Fruit fly (Drosophila melanogaster) whole organism, embryonic: ENCODE measurements around the gene Mlc-c.

Experiments
- CG10267 ChIP-seq: fragments of 200-800 bp; sonication (Bioruptor generic); optimal IDR thresholded peaks from 2 replicates; lab custom pipeline; 2018; ENCODE audit warnings: missing biosample characterization, mild to moderate bottlenecking, missing genetic modification characterization, moderate library complexity
- CG11456 ChIP-seq: fragments of 200-800 bp; sonication (Bioruptor generic); IDR thresholded peaks from 3 replicates; pipeline ENCODE4 v1.3.6; 2022; ENCODE audit warnings: missing biosample characterization, missing genetic modification characterization
- CG14441 ChIP-seq: fragments of 200-800 bp; sonication (Bioruptor generic); IDR thresholded peaks from 2 replicates; pipeline ENCODE4 v1.3.6; 2022; ENCODE audit warnings: missing biosample characterization, missing genetic modification characterization
- CG1603 ChIP-seq: fragments of 200-800 bp; sonication (Bioruptor generic); optimal IDR thresholded peaks from 2 replicates; lab custom pipeline; 2019; ENCODE audit warnings: missing biosample characterization, mild to moderate bottlenecking, missing genetic modification characterization, moderate library complexity
- CG17361 ChIP-seq: fragments of 200-800 bp; sonication (Bioruptor generic); IDR thresholded peaks from 3 replicates; pipeline ENCODE4 v1.3.6; 2022; ENCODE audit warnings: missing biosample characterization, missing genetic modification characterization
- CG2116 ChIP-seq: fragments of 200-800 bp; sonication (Bioruptor generic); optimal IDR thresholded peaks from 3 replicates; lab custom pipeline; 2018; ENCODE audit warnings: missing biosample characterization, mild to moderate bottlenecking, missing genetic modification characterization
- CG30403 ChIP-seq: fragments of 200-800 bp; sonication (Bioruptor generic); optimal IDR thresholded peaks from 3 replicates; lab custom pipeline; 2016; ENCODE audit warnings: missing biosample characterization, missing genetic modification characterization
- CG9817 ChIP-seq: fragments of 200-800 bp; sonication (Bioruptor generic); optimal IDR thresholded peaks from 2 replicates; lab custom pipeline; 2018; ENCODE audit warnings: missing biosample characterization, mild to moderate bottlenecking, missing genetic modification characterization, moderate library complexity
- CG9876 ChIP-seq: fragments of 200-800 bp; sonication (Bioruptor generic); optimal IDR thresholded peaks from 2 replicates; lab custom pipeline; 2016; ENCODE audit warnings: missing biosample characterization, missing genetic modification characterization
- CG9932 ChIP-seq: fragments of 200-800 bp; sonication (Bioruptor generic); IDR thresholded peaks from 2 replicates; pipeline ENCODE4 v1.3.6; 2022; ENCODE audit warnings: missing biosample characterization, missing genetic modification characterization
- CHES-1-like ChIP-seq: fragments of 200-800 bp; sonication (Bioruptor generic); optimal IDR thresholded peaks from 2 replicates; lab custom pipeline; 2016; ENCODE audit warnings: missing biosample characterization, missing genetic modification characterization
- Dip2 ChIP-seq: fragments of 200-800 bp; sonication (Bioruptor generic); IDR thresholded peaks from 2 replicates; pipeline ENCODE4 v1.3.6; 2022; ENCODE audit warnings: missing biosample characterization, missing genetic modification characterization
- Eip74EF ChIP-seq, 2 experiments: fragments of 200-800 bp in 1 of 2; fragments of >200 bp in 1 of 2; sonication (Bioruptor generic) in 1 of 2; optimal IDR thresholded peaks; 2 replicates each; lab custom pipeline; 2017 to 2019; ENCODE audit warnings: missing biosample characterization in 2 of 2, missing genetic modification characterization in 2 of 2, mild to moderate bottlenecking in 1 of 2, moderate library complexity in 1 of 2
- Gug ChIP-seq: fragments of 200-800 bp; sonication (Bioruptor generic); IDR thresholded peaks from 4 replicates; pipeline ENCODE4 v1.3.6; 2022; ENCODE audit warnings: missing biosample characterization, missing genetic modification characterization
- HLH4C ChIP-seq: fragments of 200-800 bp; sonication (Bioruptor generic); IDR thresholded peaks from 3 replicates; pipeline ENCODE4 v1.3.6; 2022; ENCODE audit warnings: missing biosample characterization, missing genetic modification characterization; ENCODE audit not compliant: partially characterized antibody
- Hr3 ChIP-seq: fragments of 200-800 bp; sonication (Bioruptor generic); optimal IDR thresholded peaks from 3 replicates; lab custom pipeline; 2016; ENCODE audit warnings: missing biosample characterization, missing genetic modification characterization
- Hr51 ChIP-seq, 2 experiments: fragments of 200-800 bp; sonication (Bioruptor generic); optimal IDR thresholded peaks; 2 replicates in 1 of 2; 3 replicates in 1 of 2; lab custom pipeline; 2016 to 2018; ENCODE audit warnings: missing biosample characterization in 2 of 2, missing genetic modification characterization in 2 of 2, mild to moderate bottlenecking in 1 of 2, moderate library complexity in 1 of 2
- NFAT ChIP-seq: fragments of 200-800 bp; sonication (Bioruptor generic); IDR thresholded peaks from 2 replicates; pipeline ENCODE4 v1.3.6; 2022; ENCODE audit warnings: missing biosample characterization, missing genetic modification characterization
- NfI ChIP-seq: fragments of 200-800 bp; sonication (Bioruptor generic); optimal IDR thresholded peaks from 3 replicates; lab custom pipeline; 2018; ENCODE audit warnings: missing biosample characterization, mild to moderate bottlenecking, missing genetic modification characterization, moderate library complexity
- Opbp ChIP-seq: fragments of 200-800 bp; sonication (Bioruptor generic); IDR thresholded peaks from 3 replicates; pipeline ENCODE4 v1.3.6; 2022; ENCODE audit warnings: missing biosample characterization, missing genetic modification characterization; ENCODE audit not compliant: partially characterized antibody
- Six4 ChIP-seq: fragments of 200-800 bp; sonication (Bioruptor generic); optimal IDR thresholded peaks from 2 replicates; lab custom pipeline; 2016; ENCODE audit warnings: missing biosample characterization, missing genetic modification characterization
- Sry-δ ChIP-seq: fragments of 200-800 bp; sonication (Bioruptor generic); optimal IDR thresholded peaks from 2 replicates; lab custom pipeline; 2016; ENCODE audit warnings: missing biosample characterization, missing genetic modification characterization
- Trl ChIP-seq, 3 experiments: fragments of >200 bp in 2 of 3; fragments of 200-800 bp in 1 of 3; sonication (Bioruptor generic) in 1 of 3; optimal IDR thresholded peaks; 2 replicates in 1 of 3; 3 replicates in 2 of 3; lab custom pipeline; 2016 to 2017; ENCODE audit warnings: missing biosample characterization in 1 of 3, missing genetic modification characterization in 1 of 3
- ato ChIP-seq: fragments of 200-800 bp; sonication (Bioruptor generic); IDR thresholded peaks from 2 replicates; pipeline ENCODE4 v1.3.6; 2022; ENCODE audit warnings: missing biosample characterization, missing genetic modification characterization; ENCODE audit not compliant: partially characterized antibody
- bsh ChIP-seq, 2 experiments: fragments of 200-800 bp; sonication (Bioruptor generic); optimal IDR thresholded peaks; 2 replicates each; lab custom pipeline; 2017 to 2018; ENCODE audit warnings: mild to moderate bottlenecking in 2 of 2, missing biosample characterization in 2 of 2, missing genetic modification characterization in 2 of 2, moderate library complexity in 1 of 2
- cas ChIP-seq: fragments of 200-800 bp; sonication (Bioruptor generic); IDR thresholded peaks from 2 replicates; pipeline ENCODE4 v1.3.6; 2022; ENCODE audit warnings: missing biosample characterization, missing genetic modification characterization
- chm ChIP-seq: fragments of 200-800 bp; sonication (Bioruptor generic); IDR thresholded peaks from 2 replicates; pipeline ENCODE4 v1.3.6; 2022; ENCODE audit warnings: missing biosample characterization, missing genetic modification characterization
- chn ChIP-seq: fragments of 200-800 bp; sonication (Bioruptor generic); optimal IDR thresholded peaks from 2 replicates; lab custom pipeline; 2016; ENCODE audit warnings: missing biosample characterization, missing genetic modification characterization
- dysf ChIP-seq: fragments of 200-800 bp; sonication (Bioruptor generic); IDR thresholded peaks from 3 replicates; pipeline ENCODE4 v1.3.6; 2022; ENCODE audit warnings: missing biosample characterization, missing genetic modification characterization
- gcm ChIP-seq: fragments of 200-800 bp; sonication (Bioruptor generic); optimal IDR thresholded peaks from 2 replicates; lab custom pipeline; 2019; ENCODE audit warnings: missing biosample characterization, mild to moderate bottlenecking, missing genetic modification characterization, moderate library complexity
- hkb ChIP-seq, 2 experiments: fragments of 200-800 bp in 1 of 2; fragments of >200 bp in 1 of 2; sonication (Bioruptor generic) in 1 of 2; IDR thresholded peaks in 1 of 2; optimal IDR thresholded peaks in 1 of 2; 2 replicates each; pipeline versions ENCODE4 v1.3.6 to Lab custom; 2017 to 2022; ENCODE audit warnings: missing biosample characterization in 1 of 2, missing genetic modification characterization in 1 of 2
- inv ChIP-seq: fragments of 200-800 bp; sonication (Bioruptor generic); IDR thresholded peaks from 2 replicates; pipeline ENCODE4 v1.3.6; 2022; ENCODE audit warnings: missing biosample characterization, missing genetic modification characterization; ENCODE audit not compliant: partially characterized antibody
- lab ChIP-seq: fragments of 200-800 bp; sonication (Bioruptor generic); optimal IDR thresholded peaks from 3 replicates; lab custom pipeline; 2017; ENCODE audit warnings: missing biosample characterization, missing genetic modification characterization, mild to moderate bottlenecking, moderate library complexity, missing genetic modification reagents
- org-1 ChIP-seq: fragments of 200-800 bp; sonication (Bioruptor generic); optimal IDR thresholded peaks from 2 replicates; lab custom pipeline; 2017; ENCODE audit warnings: missing biosample characterization, missing genetic modification characterization
- pan ChIP-seq, 4 experiments: fragments of >200 bp in 3 of 4; fragments of 200-800 bp in 1 of 4; sonication (Bioruptor generic) in 1 of 4; optimal IDR thresholded peaks in 3 of 4; IDR thresholded peaks in 1 of 4; 2 replicates each; pipeline versions ENCODE4 v1.3.6 to Lab custom; 2017 to 2022; ENCODE audit warnings: missing biosample characterization in 2 of 4, missing genetic modification characterization in 2 of 4, mixed read lengths in 1 of 4
- pum ChIP-seq: fragments of 200-800 bp; sonication (Bioruptor generic); optimal IDR thresholded peaks from 2 replicates; lab custom pipeline; 2016; ENCODE audit warnings: missing biosample characterization, missing genetic modification characterization
- ranshi ChIP-seq: fragments of 200-800 bp; sonication (Bioruptor generic); IDR thresholded peaks from 2 replicates; pipeline ENCODE4 v1.3.6; 2022; ENCODE audit warnings: missing biosample characterization, missing genetic modification characterization
- sisA ChIP-seq: fragments of 200-800 bp; sonication (Bioruptor generic); IDR thresholded peaks from 2 replicates; pipeline ENCODE4 v1.3.6; 2022; ENCODE audit warnings: missing biosample characterization, missing genetic modification characterization
- ssp ChIP-seq: fragments of 200-800 bp; sonication (Bioruptor generic); IDR thresholded peaks from 2 replicates; pipeline ENCODE4 v1.3.6; 2022; ENCODE audit warnings: missing biosample characterization, missing genetic modification characterization
- tgo ChIP-seq: fragments of 200-800 bp; sonication (Bioruptor generic); IDR thresholded peaks from 3 replicates; pipeline ENCODE4 v1.3.6; 2022; ENCODE audit warnings: missing biosample characterization, missing genetic modification characterization
- tna ChIP-seq: fragments of 200-800 bp; sonication (Bioruptor generic); IDR thresholded peaks from 2 replicates; pipeline ENCODE4 v1.3.6; 2022; ENCODE audit warnings: missing biosample characterization, missing genetic modification characterization; ENCODE audit not compliant: partially characterized antibody
- ttk ChIP-seq: fragments of 200-800 bp; sonication (Bioruptor generic); IDR thresholded peaks from 2 replicates; pipeline ENCODE4 v2.1.2; 2022; ENCODE audit warnings: missing biosample characterization, missing genetic modification characterization
- unpg ChIP-seq: fragments of 200-800 bp; sonication (Bioruptor generic); optimal IDR thresholded peaks from 3 replicates; lab custom pipeline; 2018; ENCODE audit warnings: missing biosample characterization, mild to moderate bottlenecking, missing genetic modification characterization, moderate library complexity

Gene Mlc-c

dm6 chrX:5621893-5622803 lies at the start of gene Mlc-c, which contains the start of gene Pop1 (continued):
- TF ChIP-seq CG2116 (peak; percentile 80), bsh (GFP tag; optimal IDR thresholded peaks at IDR 0.05; lab: Kevin White, UChicago) (no peak), unpg (GFP tag; lab: Kevin White, UChicago) (no peak), tna (peak; percentile 88), Opbp (peak; percentile 96), Dip2 (GFP tag; lab: Robert Waterston, UW) (no peak)

- no peak for TF ChIP-seq Trl (optimal IDR thresholded peaks at IDR 0.05; lab: Kevin White, UChicago)
- peak; percentile 43 for TF ChIP-seq Trl (GFP tag; optimal IDR thresholded peaks at IDR 0.05; lab: Kevin White, UChicago)
- peak; percentile 9; the same call in 1 of the 3 replicates for TF ChIP-seq CG17361 (GFP tag; lab: Robert Waterston, UW)
- TF ChIP-seq ssp (GFP tag; lab: Robert Waterston, UW), result peak; percentile 60
- TF ChIP-seq CG30403 (GFP tag; lab: Kevin White, UChicago), result peak; percentile 27
- no peak for TF ChIP-seq Eip74EF (GFP tag; optimal IDR thresholded peaks at IDR 0.05; lab: Kevin White, UChicago)
- TF ChIP-seq CG9817 (tag; lab: Kevin White, UChicago), result peak; percentile 40
- TF ChIP-seq NFAT, result peak; percentile 72
- TF ChIP-seq Six4 (GFP tag; lab: Kevin White, UChicago), result no peak
- TF ChIP-seq inv (GFP tag; lab: Robert Waterston, UW), result peak; percentile 20; the same call in 1 of the 2 replicates
- TF ChIP-seq HLH4C (GFP tag; lab: Robert Waterston, UW), result peak; percentile 35; the same call in 1 of the 3 replicates
- TF ChIP-seq chn (GFP tag; lab: Kevin White, UChicago), result peak; percentile 2
- TF ChIP-seq gcm (GFP tag; lab: Kevin White, UChicago), result no peak
- TF ChIP-seq CG9932 (GFP tag; lab: Robert Waterston, UW), result peak; percentile 77
- 0 out of 2 replicates have a peak, but pooled peaks have one; percentile 26 for TF ChIP-seq cas
- TF ChIP-seq ato (GFP tag; lab: Robert Waterston, UW), result 0 out of 2 replicates have a peak, but pooled peaks have one; percentile 14
- peak; percentile 33 for TF ChIP-seq Hr3 (GFP tag; lab: Kevin White, UChicago)
- peak; percentile 40; the same call in 1 of the 2 replicates for TF ChIP-seq ttk
- peak; percentile 27 for TF ChIP-seq pum (GFP tag; lab: Kevin White, UChicago)
- peak; percentile 51 for TF ChIP-seq sisA (GFP tag; lab: Robert Waterston, UW)
- TF ChIP-seq CG1603 (tag; lab: Kevin White, UChicago), result peak; percentile 49
- TF ChIP-seq chm, result 0 out of 2 replicates have a peak, but pooled peaks have one; percentile 12
- no peak for TF ChIP-seq hkb (optimal IDR thresholded peaks at IDR 0.05; lab: Kevin White, UChicago)
- peak; percentile 29; the same call in 1 of the 2 replicates for TF ChIP-seq hkb (GFP tag; IDR thresholded peaks at IDR 0.05; lab: Robert Waterston, UW)
- TF ChIP-seq CG14441 (GFP tag; lab: Robert Waterston, UW), result peak; percentile 37; the same call in 1 of the 2 replicates
- TF ChIP-seq tgo (GFP tag; lab: Robert Waterston, UW), result 0 out of 3 replicates have a peak, but pooled peaks have one; percentile 23
- peak; percentile 70; the same call in 3 of the 4 replicates for TF ChIP-seq Gug (GFP tag; lab: Robert Waterston, UW)
- peak; percentile 28 for TF ChIP-seq NfI (GFP tag; lab: Kevin White, UChicago)
- TF ChIP-seq CHES-1-like, result peak; percentile 37
- TF ChIP-seq Opbp, result peak; percentile 59; the same call in 1 of the 3 replicates
- peak; percentile 87 for TF ChIP-seq Sry-δ (GFP tag; lab: Kevin White, UChicago)
- no peak for TF ChIP-seq org-1 (GFP tag; lab: Kevin White, UChicago)
- TF ChIP-seq lab (GFP tag; lab: Kevin White, UChicago), result peak; percentile 22
- peak; percentile 53; the same call in 1 of the 2 replicates for TF ChIP-seq ranshi (GFP tag; lab: Robert Waterston, UW)
- peak; percentile 75; the same call in 2 of the 3 replicates for TF ChIP-seq CG11456 (GFP tag; lab: Robert Waterston, UW)
- TF ChIP-seq CG9876 (GFP tag; lab: Kevin White, UChicago), result peak; percentile 44
- no peak for TF ChIP-seq CG10267 (tag; lab: Kevin White, UChicago)
- peak in 1 of 2 experiments; percentile 21 for TF ChIP-seq Hr51 (GFP tag; optimal IDR thresholded peaks at IDR 0.05; lab: Kevin White, UChicago)
- TF ChIP-seq pan (optimal IDR thresholded peaks at IDR 0.05; lab: Kevin White, UChicago), result no peak
- TF ChIP-seq pan (GFP tag; optimal IDR thresholded peaks at IDR 0.05 in 1 of 2, IDR thresholded peaks at IDR 0.05 in 1 of 2), result peak in 1 of 2 experiments; percentile 53
- TF ChIP-seq dysf (GFP tag; lab: Robert Waterston, UW), result 0 out of 3 replicates have a peak, but pooled peaks have one; percentile 33
These were observed 49.2 kb upstream of the Mlc-c start, which contains the start of gene Rab18 for dm6 chrX:5671537-5672029. Gene Rab18 (minus strand): TSS chrX:5671812.
